Worm (Caenorhabditis elegans) whole organism, mixed stage, embryonic: ENCODE data around the gene K07E8.7.

Experiments
- ces-1 ChIP-seq: fragments of 150-350 bp; optimal IDR thresholded peaks from 2 replicates; lab custom pipeline; 2014; ENCODE audit warnings: missing biosample characterization, missing genetic modification reagents, missing genetic modification characterization
- cnd-1 ChIP-seq: fragments of 200-800 bp; sonication (Bioruptor generic); optimal IDR thresholded peaks from 2 replicates; lab custom pipeline; 2018; ENCODE audit warnings: mild to moderate bottlenecking, missing genetic modification characterization, missing compliant biosample characterization
- mep-1 ChIP-seq: fragments of 150-350 bp; optimal IDR thresholded peaks from 2 replicates; lab custom pipeline; 2017; ENCODE audit warnings: missing biosample characterization, missing genetic modification reagents, missing genetic modification characterization, inconsistent platforms
- nhr-237 ChIP-seq: fragments of 150-350 bp; optimal IDR thresholded peaks from 2 replicates; lab custom pipeline; 2014; ENCODE audit warnings: missing biosample characterization, missing genetic modification characterization
- nhr-28 ChIP-seq: fragments of 150-350 bp; optimal IDR thresholded peaks from 2 replicates; lab custom pipeline; 2014; ENCODE audit warnings: missing biosample characterization, missing genetic modification characterization
- nhr-76 ChIP-seq: sonication (generic microtip); optimal IDR thresholded peaks from 2 replicates; lab custom pipeline; 2017; ENCODE audit warnings: missing biosample characterization, missing genetic modification characterization
- snpc-4 ChIP-seq: fragments of 150-350 bp; optimal IDR thresholded peaks from 2 replicates; lab custom pipeline; 2014; ENCODE audit warnings: missing biosample characterization, missing genetic modification characterization
- unc-39 ChIP-seq: fragments of 150-350 bp; optimal IDR thresholded peaks from 2 replicates; lab custom pipeline; 2014; ENCODE audit warnings: missing biosample characterization, missing genetic modification characterization
- unc-62 ChIP-seq: fragments of 150-350 bp; optimal IDR thresholded peaks from 2 replicates; lab custom pipeline; 2014; ENCODE audit warnings: missing biosample characterization, missing genetic modification reagents, missing genetic modification characterization

DNA sequence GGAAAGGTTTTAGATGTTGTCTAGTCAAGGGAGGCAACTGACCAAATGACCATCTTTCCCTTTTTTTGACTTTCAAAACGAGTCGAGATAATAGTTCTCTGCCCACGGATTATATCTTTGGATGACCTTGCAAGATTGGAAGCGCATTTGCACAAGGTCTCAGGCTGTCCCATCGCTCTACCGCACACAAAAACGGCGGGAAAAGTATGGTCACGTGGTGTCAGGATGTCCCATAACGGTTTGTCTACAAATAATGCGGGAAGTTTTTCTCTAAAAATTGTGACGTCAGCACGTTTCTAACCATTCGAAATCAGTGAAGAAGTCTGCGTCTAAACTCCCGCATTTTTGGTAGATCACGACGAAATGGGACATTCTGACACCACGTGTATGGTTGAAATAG lies 41.8 kb downstream of the K07E8.7 start, which contains the start of gene W04H10.6:
- no peak for TF ChIP-seq cnd-1 (tag; lab: Kevin White, UChicago)
- no peak for TF ChIP-seq nhr-28 (tag; lab: Kevin White, UChicago)
- no peak for TF ChIP-seq mep-1 (tag; lab: Kevin White, UChicago)
- no peak for TF ChIP-seq nhr-237
- no peak for TF ChIP-seq snpc-4 (tag; lab: Kevin White, UChicago)
- TF ChIP-seq unc-39 (tag; lab: Kevin White, UChicago), result no peak
- TF ChIP-seq unc-62 (GFP tag; lab: Kevin White, UChicago), result no peak
- no peak for TF ChIP-seq nhr-76 (tag; lab: Kevin White, UChicago)
- TF ChIP-seq ces-1 (GFP tag; lab: Kevin White, UChicago), result no peak
